Fruit fly (Drosophila melanogaster) whole organism, embryonic: ENCODE measurements around the gene Gen.
A peak's percentile ranks its signal among the peaks of the same experiment; 100 is the strongest.

Source experiments
- Awh ChIP-seq: fragments of 200-800 bp; sonication (Bioruptor generic); IDR thresholded peaks from 2 replicates; pipeline ENCODE4, ENCODE4 v1.3.6; 2022; ENCODE audit warnings: missing biosample characterization, missing genetic modification characterization
- CG12236 ChIP-seq: fragments of 200-800 bp; sonication (Bioruptor generic); optimal IDR thresholded peaks from 2 replicates; lab custom pipeline; 2016; ENCODE audit warnings: missing biosample characterization, missing genetic modification characterization
- CG12299 ChIP-seq: fragments of 200-800 bp; sonication (Bioruptor generic); optimal IDR thresholded peaks from 2 replicates; lab custom pipeline; 2018; ENCODE audit warnings: missing biosample characterization, mild to moderate bottlenecking, missing genetic modification characterization
- CG13424 ChIP-seq: fragments of 200-800 bp; sonication (Bioruptor generic); optimal IDR thresholded peaks from 2 replicates; lab custom pipeline; 2019; ENCODE audit warnings: missing biosample characterization, mild to moderate bottlenecking, missing genetic modification characterization, moderate library complexity
- CG17359 ChIP-seq: fragments of 200-800 bp; sonication (Bioruptor generic); optimal IDR thresholded peaks from 3 replicates; lab custom pipeline; 2018; ENCODE audit warnings: missing biosample characterization, mild to moderate bottlenecking, missing genetic modification characterization, moderate library complexity
- CG17361 ChIP-seq: fragments of 200-800 bp; sonication (Bioruptor generic); IDR thresholded peaks from 3 replicates; pipeline ENCODE4 v1.3.6; 2022; ENCODE audit warnings: missing biosample characterization, missing genetic modification characterization
- CG2120 ChIP-seq: fragments of 200-800 bp; sonication (Bioruptor generic); optimal IDR thresholded peaks from 3 replicates; lab custom pipeline; 2016; ENCODE audit warnings: missing biosample characterization, missing genetic modification characterization
- CG30431 ChIP-seq: fragments of 200-800 bp; sonication (Bioruptor generic); optimal IDR thresholded peaks from 2 replicates; lab custom pipeline; 2017; ENCODE audit warnings: missing biosample characterization, missing genetic modification characterization
- CG32772 ChIP-seq: fragments of 200-800 bp; sonication (Bioruptor generic); IDR thresholded peaks from 2 replicates; pipeline ENCODE4 v1.3.6; 2022; ENCODE audit warnings: missing biosample characterization, missing genetic modification characterization
- CG33557 ChIP-seq: fragments of 200-800 bp; sonication (Bioruptor generic); optimal IDR thresholded peaks from 2 replicates; lab custom pipeline; 2019; ENCODE audit warnings: missing biosample characterization, mild to moderate bottlenecking, missing genetic modification characterization, moderate library complexity
- CG34224 ChIP-seq: fragments of 200-800 bp; sonication (Bioruptor generic); IDR thresholded peaks from 3 replicates; pipeline ENCODE4 v1.3.6; 2022; ENCODE audit warnings: missing biosample characterization, missing genetic modification characterization; ENCODE audit not compliant: partially characterized antibody
- CG5180 ChIP-seq: fragments of 200-800 bp; sonication (Bioruptor generic); optimal IDR thresholded peaks from 3 replicates; lab custom pipeline; 2017; ENCODE audit warnings: missing biosample characterization, missing genetic modification characterization, mild to moderate bottlenecking, moderate library complexity, missing genetic modification reagents
- Dad ChIP-seq: fragments of 200-800 bp; sonication (Bioruptor generic); optimal IDR thresholded peaks from 3 replicates; lab custom pipeline; 2016; ENCODE audit warnings: missing biosample characterization, missing genetic modification characterization
- Dip3 ChIP-seq: fragments of 200-800 bp; sonication (Bioruptor generic); optimal IDR thresholded peaks from 3 replicates; lab custom pipeline; 2016; ENCODE audit warnings: missing biosample characterization, missing genetic modification characterization
- Eip74EF ChIP-seq, 2 experiments: fragments of 200-800 bp in 1 of 2; fragments of >200 bp in 1 of 2; sonication (Bioruptor generic) in 1 of 2; optimal IDR thresholded peaks; 2 replicates each; lab custom pipeline; 2017 to 2019; ENCODE audit warnings: missing biosample characterization in 2 of 2, missing genetic modification characterization in 2 of 2, mild to moderate bottlenecking in 1 of 2, moderate library complexity in 1 of 2
- Gsc ChIP-seq: fragments of 200-800 bp; sonication (Bioruptor generic); IDR thresholded peaks from 2 replicates; pipeline ENCODE4 v1.3.6; 2022; ENCODE audit warnings: missing biosample characterization, missing genetic modification characterization
- HHEX ChIP-seq: fragments of 200-800 bp; sonication (Bioruptor generic); optimal IDR thresholded peaks from 3 replicates; lab custom pipeline; 2017; ENCODE audit warnings: missing biosample characterization, mild to moderate bottlenecking, missing genetic modification characterization, missing genetic modification reagents
- Mad ChIP-seq: fragments of 200-800 bp; sonication (Bioruptor generic); optimal IDR thresholded peaks from 2 replicates; lab custom pipeline; 2016; ENCODE audit warnings: missing biosample characterization, missing genetic modification characterization
- Max ChIP-seq: fragments of 200-800 bp; sonication (Bioruptor generic); optimal IDR thresholded peaks from 2 replicates; lab custom pipeline; 2016; ENCODE audit warnings: missing biosample characterization, mild to moderate bottlenecking, missing genetic modification characterization
- Meics ChIP-seq: fragments of 200-800 bp; sonication (Bioruptor generic); optimal IDR thresholded peaks from 2 replicates; lab custom pipeline; 2017; ENCODE audit warnings: missing biosample characterization, mild to moderate bottlenecking, missing genetic modification characterization
- Oaz ChIP-seq: fragments of 200-800 bp; sonication (Bioruptor generic); IDR thresholded peaks from 2 replicates; pipeline ENCODE4 v1.3.6; 2022; ENCODE audit warnings: missing biosample characterization, missing genetic modification characterization
- Sry-β ChIP-seq: fragments of 200-800 bp; sonication (Bioruptor generic); optimal IDR thresholded peaks from 2 replicates; lab custom pipeline; 2018; ENCODE audit warnings: missing biosample characterization, mild to moderate bottlenecking, missing genetic modification characterization, moderate library complexity
- Ssrp ChIP-seq: fragments of 200-800 bp; sonication (Bioruptor generic); optimal IDR thresholded peaks from 2 replicates; lab custom pipeline; 2018; ENCODE audit warnings: missing biosample characterization, mild to moderate bottlenecking, missing genetic modification characterization, moderate library complexity
- YL-1 ChIP-seq: fragments of 200-800 bp; sonication (Bioruptor generic); optimal IDR thresholded peaks from 3 replicates; lab custom pipeline; 2017; ENCODE audit warnings: missing biosample characterization, mild to moderate bottlenecking, missing genetic modification characterization
- az2 ChIP-seq: fragments of 200-800 bp; sonication (Bioruptor generic); optimal IDR thresholded peaks from 3 replicates; lab custom pipeline; 2016; ENCODE audit warnings: missing biosample characterization, missing genetic modification characterization
- caup ChIP-seq: fragments of 200-800 bp; sonication (Bioruptor generic); optimal IDR thresholded peaks from 3 replicates; lab custom pipeline; 2017; ENCODE audit warnings: missing biosample characterization, mild to moderate bottlenecking, missing genetic modification characterization, moderate library complexity; ENCODE audit not compliant: severe bottlenecking
- chinmo ChIP-seq: fragments of 200-800 bp; sonication (Bioruptor generic); IDR thresholded peaks from 4 replicates; pipeline ENCODE4 v1.3.6; 2022; ENCODE audit warnings: missing biosample characterization, missing genetic modification characterization; ENCODE audit not compliant: partially characterized antibody
- chn ChIP-seq: fragments of 200-800 bp; sonication (Bioruptor generic); optimal IDR thresholded peaks from 2 replicates; lab custom pipeline; 2016; ENCODE audit warnings: missing biosample characterization, missing genetic modification characterization
- dan ChIP-seq: fragments of 200-800 bp; sonication (Bioruptor generic); IDR thresholded peaks from 2 replicates; pipeline ENCODE4 v1.3.6; 2022; ENCODE audit warnings: missing biosample characterization, missing genetic modification characterization
- dysf ChIP-seq: fragments of 200-800 bp; sonication (Bioruptor generic); IDR thresholded peaks from 3 replicates; pipeline ENCODE4 v1.3.6; 2022; ENCODE audit warnings: missing biosample characterization, missing genetic modification characterization
- fd102C ChIP-seq: fragments of 200-800 bp; sonication (Bioruptor generic); optimal IDR thresholded peaks from 2 replicates; lab custom pipeline; 2018; ENCODE audit warnings: missing biosample characterization, mild to moderate bottlenecking, missing genetic modification characterization, moderate library complexity
- gcm ChIP-seq: fragments of 200-800 bp; sonication (Bioruptor generic); optimal IDR thresholded peaks from 2 replicates; lab custom pipeline; 2019; ENCODE audit warnings: missing biosample characterization, mild to moderate bottlenecking, missing genetic modification characterization, moderate library complexity
- gem ChIP-seq: fragments of 200-800 bp; sonication (Bioruptor generic); optimal IDR thresholded peaks from 2 replicates; lab custom pipeline; 2019; ENCODE audit warnings: missing biosample characterization, mild to moderate bottlenecking, missing genetic modification characterization, moderate library complexity
- h ChIP-seq: fragments of >200 bp; optimal IDR thresholded peaks from 2 replicates; lab custom pipeline; 2017
- hbn ChIP-seq: fragments of 200-800 bp; sonication (Bioruptor generic); IDR thresholded peaks from 2 replicates; pipeline ENCODE4 v1.3.6; 2022; ENCODE audit warnings: missing biosample characterization, missing genetic modification characterization; ENCODE audit not compliant: partially characterized antibody
- hkb ChIP-seq, 2 experiments: fragments of 200-800 bp in 1 of 2; fragments of >200 bp in 1 of 2; sonication (Bioruptor generic) in 1 of 2; IDR thresholded peaks in 1 of 2; optimal IDR thresholded peaks in 1 of 2; 2 replicates each; pipeline versions ENCODE4 v1.3.6 to Lab custom; 2017 to 2022; ENCODE audit warnings: missing biosample characterization in 1 of 2, missing genetic modification characterization in 1 of 2
- jumu ChIP-seq: fragments of 200-800 bp; sonication (Bioruptor generic); optimal IDR thresholded peaks from 3 replicates; lab custom pipeline; 2016; ENCODE audit warnings: missing biosample characterization, missing genetic modification characterization
- mirr ChIP-seq: fragments of 200-800 bp; sonication (Bioruptor generic); optimal IDR thresholded peaks from 3 replicates; lab custom pipeline; 2018; ENCODE audit warnings: missing biosample characterization, mild to moderate bottlenecking, missing genetic modification characterization
- pan ChIP-seq, 4 experiments: fragments of >200 bp in 3 of 4; fragments of 200-800 bp in 1 of 4; sonication (Bioruptor generic) in 1 of 4; optimal IDR thresholded peaks in 3 of 4; IDR thresholded peaks in 1 of 4; 2 replicates each; pipeline versions ENCODE4 v1.3.6 to Lab custom; 2017 to 2022; ENCODE audit warnings: missing biosample characterization in 2 of 4, missing genetic modification characterization in 2 of 4, mixed read lengths in 1 of 4
- pnt ChIP-seq: fragments of 200-800 bp; sonication (Bioruptor generic); optimal IDR thresholded peaks from 3 replicates; lab custom pipeline; 2016; ENCODE audit warnings: missing biosample characterization, missing genetic modification characterization
- sim ChIP-seq: fragments of 200-800 bp; sonication (Bioruptor generic); IDR thresholded peaks from 2 replicates; pipeline ENCODE4 v1.3.6; 2022; ENCODE audit warnings: missing biosample characterization, missing genetic modification characterization
- slou ChIP-seq: fragments of 200-800 bp; sonication (Bioruptor generic); optimal IDR thresholded peaks from 3 replicates; lab custom pipeline; 2016; ENCODE audit warnings: missing biosample characterization, missing genetic modification characterization
- stc ChIP-seq: fragments of 200-800 bp; sonication (Bioruptor generic); IDR thresholded peaks from 2 replicates; pipeline ENCODE4 v1.3.6; 2022; ENCODE audit warnings: missing biosample characterization, missing genetic modification characterization
- tap ChIP-seq: fragments of 200-800 bp; optimal IDR thresholded peaks from 3 replicates; lab custom pipeline; 2019; ENCODE audit warnings: missing biosample characterization, mild to moderate bottlenecking, missing genetic modification characterization, moderate library complexity
- tio ChIP-seq: fragments of 200-800 bp; sonication (Bioruptor generic); optimal IDR thresholded peaks from 2 replicates; lab custom pipeline; 2017; ENCODE audit warnings: missing biosample characterization, missing genetic modification characterization, inconsistent platforms
- trem ChIP-seq: fragments of 200-800 bp; optimal IDR thresholded peaks from 3 replicates; lab custom pipeline; 2019; ENCODE audit warnings: missing biosample characterization, mild to moderate bottlenecking, missing genetic modification characterization, moderate library complexity
- zfh2 ChIP-seq: fragments of 200-800 bp; sonication (Bioruptor generic); optimal IDR thresholded peaks from 2 replicates; lab custom pipeline; 2016; ENCODE audit warnings: missing biosample characterization, missing genetic modification characterization

Gen gene

dm6 chr3L:5184860-5185639 is 32.9 kb upstream of the Gen start (continued):
- peak; percentile 24 for TF ChIP-seq chn (GFP tag; lab: Kevin White, UChicago)
- TF ChIP-seq Mad (GFP tag; lab: Kevin White, UChicago), result peak; percentile 10
- peak; percentile 53 for TF ChIP-seq az2 (GFP tag; lab: Kevin White, UChicago)
- TF ChIP-seq CG5180 (GFP tag; lab: Kevin White, UChicago), result peak; percentile 10
- no peak for TF ChIP-seq CG33557 (GFP tag; lab: Kevin White, UChicago)
- no peak for TF ChIP-seq h (lab: Kevin White, UChicago)
- TF ChIP-seq Dad (GFP tag; lab: Kevin White, UChicago), result peak; percentile 7
- peak; percentile 71 for TF ChIP-seq Meics (GFP tag; lab: Kevin White, UChicago)
- TF ChIP-seq dysf (GFP tag; lab: Robert Waterston, UW), result peak; percentile 62; the same call in 2 of the 3 replicates
- TF ChIP-seq trem (tag; lab: Kevin White, UChicago), result no peak
- TF ChIP-seq gem (tag; lab: Kevin White, UChicago), result peak; percentile 76
- peak; percentile 29 for TF ChIP-seq pnt (GFP tag; lab: Kevin White, UChicago)
- peak; percentile 68 for TF ChIP-seq HHEX (GFP tag; lab: Kevin White, UChicago)
- peak; percentile 58 for TF ChIP-seq Max
- TF ChIP-seq tap (tag; lab: Kevin White, UChicago), result no peak
- TF ChIP-seq jumu (GFP tag; lab: Kevin White, UChicago), result peak; percentile 38
- TF ChIP-seq hkb (optimal IDR thresholded peaks at IDR 0.05; lab: Kevin White, UChicago), result no peak
- TF ChIP-seq hkb (GFP tag; IDR thresholded peaks at IDR 0.05; lab: Robert Waterston, UW), result peak; percentile 55; the same call in 1 of the 2 replicates
- TF ChIP-seq Eip74EF (GFP tag; optimal IDR thresholded peaks at IDR 0.05; lab: Kevin White, UChicago), result peak in 1 of 2 experiments; percentile 24
- TF ChIP-seq Gsc (GFP tag; lab: Robert Waterston, UW), result no peak
- peak; percentile 19 for TF ChIP-seq CG30431 (GFP tag; lab: Kevin White, UChicago)
- peak; percentile 74 for TF ChIP-seq CG2120 (GFP tag; lab: Kevin White, UChicago)
- TF ChIP-seq stc (GFP tag; lab: Robert Waterston, UW), result peak; percentile 37; the same call in 1 of the 2 replicates
- TF ChIP-seq CG17361 (GFP tag; lab: Robert Waterston, UW), result peak; percentile 83
- TF ChIP-seq CG32772 (GFP tag; lab: Robert Waterston, UW), result 0 out of 2 replicates have a peak, but pooled peaks have one; percentile 11
- TF ChIP-seq zfh2, result peak; percentile 48
- TF ChIP-seq Ssrp (tag; lab: Kevin White, UChicago), result peak; percentile 49
- peak; percentile 74 for TF ChIP-seq tio
- TF ChIP-seq chinmo, result peak; percentile 3; the same call in 1 of the 4 replicates
- TF ChIP-seq Sry-β (GFP tag; lab: Kevin White, UChicago), result no peak
- TF ChIP-seq hbn, result peak; percentile 57; the same call in 1 of the 2 replicates
- TF ChIP-seq YL-1, result peak; percentile 12
- peak; percentile 30 for TF ChIP-seq CG12236 (GFP tag; lab: Kevin White, UChicago)
- TF ChIP-seq pan (optimal IDR thresholded peaks at IDR 0.05; lab: Kevin White, UChicago), result no peak
- TF ChIP-seq pan (GFP tag; optimal IDR thresholded peaks at IDR 0.05 in 1 of 2, IDR thresholded peaks at IDR 0.05 in 1 of 2), result peak in 1 of 2 experiments; percentile 65
- 0 out of 2 replicates have a peak, but pooled peaks have one; percentile 55 for TF ChIP-seq sim (GFP tag; lab: Robert Waterston, UW)
- TF ChIP-seq Awh (GFP tag; lab: Robert Waterston, UW), result no peak
- TF ChIP-seq CG13424 (tag; lab: Kevin White, UChicago), result peak; percentile 55
- TF ChIP-seq mirr (GFP tag; lab: Kevin White, UChicago), result no peak
- peak; percentile 60 for TF ChIP-seq Dip3 (GFP tag; lab: Kevin White, UChicago)
- TF ChIP-seq dan, result no peak
- no peak for TF ChIP-seq slou
- TF ChIP-seq gcm (GFP tag; lab: Kevin White, UChicago), result peak; percentile 64
- peak; percentile 62 for TF ChIP-seq CG34224 (GFP tag; lab: Robert Waterston, UW)
- TF ChIP-seq Oaz (GFP tag; lab: Robert Waterston, UW), result no peak
- TF ChIP-seq CG12299 (tag; lab: Kevin White, UChicago), result no peak
- peak; percentile 36 for TF ChIP-seq caup
- TF ChIP-seq fd102C (GFP tag; lab: Kevin White, UChicago), result no peak
- peak; percentile 47 for TF ChIP-seq CG17359 (tag; lab: Kevin White, UChicago)
